Fruit fly (Drosophila melanogaster) whole organism, prepupa: Measurements from ENCODE around the gene CG9922.
A peak's percentile ranks its signal among the peaks of the same experiment; 100 is the strongest.

Source experiments
- Blimp-1 ChIP-seq: fragments of 200-800 bp; sonication (Bioruptor generic); optimal IDR thresholded peaks from 3 replicates; lab custom pipeline; 2017; ENCODE audit warnings: missing biosample characterization, missing genetic modification characterization, mild to moderate bottlenecking, moderate library complexity, missing genetic modification reagents
- CG10631 ChIP-seq: fragments of 200-800 bp; sonication (Bioruptor generic); optimal IDR thresholded peaks from 2 replicates; lab custom pipeline; 2016; ENCODE audit warnings: missing biosample characterization, missing genetic modification characterization
- CG11294 ChIP-seq: fragments of 200-800 bp; sonication (Bioruptor generic); IDR thresholded peaks from 2 replicates; pipeline ENCODE4 v1.3.6; 2022; ENCODE audit warnings: missing biosample characterization, missing genetic modification characterization
- CG11762 ChIP-seq: fragments of 200-800 bp; sonication (Bioruptor generic); optimal IDR thresholded peaks from 3 replicates; lab custom pipeline; 2016; ENCODE audit warnings: missing biosample characterization, missing genetic modification characterization; ENCODE audit not compliant: insufficient read depth
- CG11902 ChIP-seq: fragments of 200-800 bp; sonication (Bioruptor generic); optimal IDR thresholded peaks from 3 replicates; lab custom pipeline; 2016; ENCODE audit warnings: missing biosample characterization, missing genetic modification characterization
- CG15336 ChIP-seq: fragments of 200-800 bp; sonication (Bioruptor generic); IDR thresholded peaks from 2 replicates; pipeline ENCODE4 v1.3.6; 2022; ENCODE audit warnings: missing biosample characterization, missing genetic modification characterization
- CG1621 ChIP-seq: fragments of 200-800 bp; sonication (Bioruptor generic); optimal IDR thresholded peaks from 3 replicates; lab custom pipeline; 2018; ENCODE audit warnings: missing biosample characterization, mild to moderate bottlenecking, missing genetic modification characterization
- CG16779 ChIP-seq: fragments of 200-800 bp; sonication (Bioruptor generic); optimal IDR thresholded peaks from 3 replicates; lab custom pipeline; 2017; ENCODE audit warnings: missing biosample characterization, mild to moderate bottlenecking, missing genetic modification characterization
- CG3032 ChIP-seq: fragments of 200-800 bp; optimal IDR thresholded peaks from 2 replicates; lab custom pipeline; 2019; ENCODE audit warnings: missing biosample characterization, mild to moderate bottlenecking, missing genetic modification characterization, moderate library complexity
- CG31627 ChIP-seq: fragments of 200-800 bp; sonication (Bioruptor generic); optimal IDR thresholded peaks from 3 replicates; lab custom pipeline; 2016; ENCODE audit warnings: missing biosample characterization, missing genetic modification characterization
- CG32006 ChIP-seq: fragments of 200-800 bp; sonication (Bioruptor generic); optimal IDR thresholded peaks from 3 replicates; lab custom pipeline; 2017; ENCODE audit warnings: missing biosample characterization, mild to moderate bottlenecking, missing genetic modification characterization
- CG34406 ChIP-seq: fragments of 200-800 bp; sonication (Bioruptor generic); optimal IDR thresholded peaks from 3 replicates; lab custom pipeline; 2016; ENCODE audit warnings: missing biosample characterization, missing genetic modification characterization
- CG3919 ChIP-seq: fragments of 200-800 bp; sonication (Bioruptor generic); optimal IDR thresholded peaks from 3 replicates; lab custom pipeline; 2016; ENCODE audit warnings: missing biosample characterization, missing genetic modification characterization
- CG6276 ChIP-seq: fragments of 200-800 bp; sonication (Bioruptor generic); optimal IDR thresholded peaks from 2 replicates; lab custom pipeline; 2017; ENCODE audit warnings: missing biosample characterization, mild to moderate bottlenecking, missing genetic modification characterization
- CG6792 ChIP-seq: fragments of 200-800 bp; sonication (Bioruptor generic); optimal IDR thresholded peaks from 3 replicates; lab custom pipeline; 2016; ENCODE audit warnings: missing biosample characterization, missing genetic modification characterization
- CG6854 ChIP-seq: fragments of 200-800 bp; sonication (Bioruptor generic); optimal IDR thresholded peaks from 2 replicates; lab custom pipeline; 2017; ENCODE audit warnings: missing biosample characterization, mild to moderate bottlenecking, missing genetic modification characterization
- CG7368 ChIP-seq: fragments of 200-800 bp; sonication (Bioruptor generic); optimal IDR thresholded peaks from 3 replicates; lab custom pipeline; 2016; ENCODE audit warnings: missing biosample characterization, missing genetic modification characterization
- CG8319 ChIP-seq: fragments of 200-800 bp; sonication (Bioruptor generic); optimal IDR thresholded peaks from 3 replicates; lab custom pipeline; 2016; ENCODE audit warnings: missing biosample characterization, missing genetic modification characterization
- CG9139 ChIP-seq: fragments of 200-800 bp; sonication (Bioruptor generic); optimal IDR thresholded peaks from 3 replicates; lab custom pipeline; 2017; ENCODE audit warnings: missing biosample characterization, mild to moderate bottlenecking, missing genetic modification characterization
- Eip78C ChIP-seq: fragments of 200-800 bp; sonication (Bioruptor generic); peaks from one replicate; lab custom pipeline; 2016; ENCODE audit warnings: missing biosample characterization, missing genetic modification characterization
- Eip93F ChIP-seq: fragments of 200-800 bp; sonication (Bioruptor generic); optimal IDR thresholded peaks from 2 replicates; lab custom pipeline; 2016; ENCODE audit warnings: missing biosample characterization, mild to moderate bottlenecking, missing genetic modification characterization
- Ets21C ChIP-seq: fragments of 200-800 bp; sonication (Bioruptor generic); optimal IDR thresholded peaks from 3 replicates; lab custom pipeline; 2016; ENCODE audit warnings: missing biosample characterization, missing genetic modification characterization
- Ets96B ChIP-seq: fragments of 200-800 bp; optimal IDR thresholded peaks from 2 replicates; lab custom pipeline; 2019; ENCODE audit warnings: missing biosample characterization, mild to moderate bottlenecking, missing genetic modification characterization, moderate library complexity
- Hr38 ChIP-seq: sonication (Bioruptor generic); optimal IDR thresholded peaks from 2 replicates; lab custom pipeline; 2016; ENCODE audit warnings: missing biosample characterization, missing genetic modification characterization
- Hr39 ChIP-seq: fragments of 200-800 bp; sonication (Bioruptor generic); optimal IDR thresholded peaks from 2 replicates; lab custom pipeline; 2016; ENCODE audit warnings: missing biosample characterization, missing genetic modification characterization
- Hr4 ChIP-seq: fragments of 200-800 bp; sonication (Bioruptor generic); optimal IDR thresholded peaks from 3 replicates; lab custom pipeline; 2016; ENCODE audit warnings: missing biosample characterization, missing genetic modification characterization
- Lpt ChIP-seq: fragments of 200-800 bp; sonication (Bioruptor generic); optimal IDR thresholded peaks from 3 replicates; lab custom pipeline; 2016; ENCODE audit warnings: missing biosample characterization, missing genetic modification characterization
- Met ChIP-seq: fragments of 200-800 bp; sonication (Bioruptor generic); optimal IDR thresholded peaks from 3 replicates; lab custom pipeline; 2016; ENCODE audit warnings: missing biosample characterization, missing genetic modification characterization
- OdsH ChIP-seq: fragments of 200-800 bp; sonication (Bioruptor generic); optimal IDR thresholded peaks from 3 replicates; lab custom pipeline; 2016; ENCODE audit warnings: missing biosample characterization, missing genetic modification characterization
- Smox ChIP-seq: fragments of 200-800 bp; sonication (Bioruptor generic); optimal IDR thresholded peaks from 3 replicates; lab custom pipeline; 2016; ENCODE audit warnings: missing biosample characterization, missing genetic modification characterization
- Sox102F ChIP-seq: fragments of 200-800 bp; sonication (Bioruptor generic); optimal IDR thresholded peaks from 2 replicates; lab custom pipeline; 2016; ENCODE audit warnings: missing biosample characterization, mild to moderate bottlenecking, missing genetic modification characterization
- Sox14 ChIP-seq: fragments of 200-800 bp; sonication (Bioruptor generic); optimal IDR thresholded peaks from 3 replicates; lab custom pipeline; 2016; ENCODE audit warnings: missing biosample characterization, missing genetic modification characterization
- Sox15 ChIP-seq: fragments of 200-800 bp; sonication (Bioruptor generic); optimal IDR thresholded peaks from 3 replicates; lab custom pipeline; 2016; ENCODE audit warnings: missing biosample characterization, missing genetic modification characterization
- achi ChIP-seq: fragments of 200-800 bp; sonication (Bioruptor generic); optimal IDR thresholded peaks from 3 replicates; lab custom pipeline; 2016; ENCODE audit warnings: missing biosample characterization, missing genetic modification characterization
- acj6 ChIP-seq: fragments of 200-800 bp; sonication (Bioruptor generic); optimal IDR thresholded peaks from 3 replicates; lab custom pipeline; 2016; ENCODE audit warnings: missing biosample characterization, missing genetic modification characterization
- cyc ChIP-seq: fragments of 200-800 bp; sonication (Bioruptor generic); optimal IDR thresholded peaks from 3 replicates; lab custom pipeline; 2016; ENCODE audit warnings: missing biosample characterization, missing genetic modification characterization
- dac ChIP-seq: fragments of 200-800 bp; sonication (Bioruptor generic); optimal IDR thresholded peaks from 2 replicates; lab custom pipeline; 2017; ENCODE audit warnings: missing biosample characterization, mild to moderate bottlenecking, missing genetic modification characterization
- dsx ChIP-seq: fragments of 200-800 bp; optimal IDR thresholded peaks from 3 replicates; lab custom pipeline; 2019; ENCODE audit warnings: missing biosample characterization, mild to moderate bottlenecking, missing genetic modification characterization, moderate library complexity; ENCODE audit not compliant: poor library complexity, severe bottlenecking
- eg ChIP-seq: fragments of 200-800 bp; sonication (Bioruptor generic); IDR thresholded peaks from 3 replicates; pipeline ENCODE4 v1.3.6; 2022; ENCODE audit warnings: missing biosample characterization, missing genetic modification characterization
- esn ChIP-seq: fragments of 200-800 bp; sonication (Bioruptor generic); optimal IDR thresholded peaks from 2 replicates; lab custom pipeline; 2016; ENCODE audit warnings: missing biosample characterization, mild to moderate bottlenecking, missing genetic modification characterization, moderate library complexity
- fd59A ChIP-seq: fragments of 200-800 bp; sonication (Bioruptor generic); optimal IDR thresholded peaks from 2 replicates; lab custom pipeline; 2017; ENCODE audit warnings: missing biosample characterization, mild to moderate bottlenecking, missing genetic modification characterization, missing genetic modification reagents
- fd85E ChIP-seq: fragments of 200-800 bp; sonication (Bioruptor generic); optimal IDR thresholded peaks from 3 replicates; lab custom pipeline; 2016; ENCODE audit warnings: missing biosample characterization, missing genetic modification characterization
- fkh ChIP-seq: fragments of 200-800 bp; sonication (Bioruptor generic); optimal IDR thresholded peaks from 3 replicates; lab custom pipeline; 2017; ENCODE audit warnings: missing biosample characterization, mild to moderate bottlenecking, missing genetic modification characterization, moderate library complexity
- net ChIP-seq: fragments of 200-800 bp; sonication (Bioruptor generic); optimal IDR thresholded peaks from 3 replicates; lab custom pipeline; 2016; ENCODE audit warnings: missing biosample characterization, missing genetic modification characterization
- salr ChIP-seq, 2 experiments: fragments of 200-800 bp; sonication (Bioruptor generic); optimal IDR thresholded peaks; 3 replicates each; lab custom pipeline; 2016 to 2018; ENCODE audit warnings: missing biosample characterization in 2 of 2, missing genetic modification characterization in 2 of 2, mild to moderate bottlenecking in 1 of 2
- spab ChIP-seq: fragments of 200-800 bp; sonication (Bioruptor generic); optimal IDR thresholded peaks from 2 replicates; lab custom pipeline; 2017; ENCODE audit warnings: missing biosample characterization, mild to moderate bottlenecking, missing genetic modification characterization, missing genetic modification reagents
- topi ChIP-seq: fragments of 200-800 bp; sonication (Bioruptor generic); optimal IDR thresholded peaks from 3 replicates; lab custom pipeline; 2016; ENCODE audit warnings: missing biosample characterization, missing genetic modification characterization
- vri ChIP-seq: fragments of 200-800 bp; sonication (Bioruptor generic); optimal IDR thresholded peaks from 3 replicates; lab custom pipeline; 2016; ENCODE audit warnings: missing biosample characterization, mild to moderate bottlenecking, missing genetic modification characterization

Gene CG9922

DNA sequence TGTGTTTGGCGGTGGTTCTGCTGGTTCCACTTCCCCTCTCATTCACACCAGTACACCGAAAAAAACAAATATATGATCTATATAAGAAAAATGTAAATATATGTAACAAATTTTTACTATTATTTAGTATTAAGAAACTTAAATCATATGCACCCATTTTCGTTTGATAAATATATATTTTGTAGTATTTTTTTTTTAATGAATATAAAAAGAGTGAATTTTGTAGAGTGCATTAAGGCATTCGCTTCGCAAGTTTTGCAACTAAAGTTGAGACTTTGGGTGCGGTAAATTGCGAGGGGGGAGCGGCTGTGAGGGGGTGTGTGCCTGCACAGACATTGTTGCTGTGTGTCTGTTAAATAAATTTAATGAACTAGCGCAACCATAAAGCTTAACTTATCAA, 28.6 kb downstream of the CG9922 start (continued):
- TF ChIP-seq CG34406 (peak; percentile 43), Hr38 (GFP tag; lab: Kevin White, UChicago) (no peak), CG16779 (tag; lab: Kevin White, UChicago) (peak; percentile 82), dac (GFP tag; lab: Kevin White, UChicago) (no peak), Met (GFP tag; lab: Kevin White, UChicago) (no peak), salr (GFP tag; optimal IDR thresholded peaks at IDR 0.05; lab: Kevin White, UChicago) (peak in 1 of 2 experiments; percentile 32), fkh (GFP tag; lab: Kevin White, UChicago) (no peak), OdsH (no peak), CG7368 (GFP tag; lab: Kevin White, UChicago) (peak; percentile 64), Ets21C (GFP tag; lab: Kevin White, UChicago) (no peak), vri (GFP tag; lab: Kevin White, UChicago) (no peak), Sox102F (no peak)

DNA sequence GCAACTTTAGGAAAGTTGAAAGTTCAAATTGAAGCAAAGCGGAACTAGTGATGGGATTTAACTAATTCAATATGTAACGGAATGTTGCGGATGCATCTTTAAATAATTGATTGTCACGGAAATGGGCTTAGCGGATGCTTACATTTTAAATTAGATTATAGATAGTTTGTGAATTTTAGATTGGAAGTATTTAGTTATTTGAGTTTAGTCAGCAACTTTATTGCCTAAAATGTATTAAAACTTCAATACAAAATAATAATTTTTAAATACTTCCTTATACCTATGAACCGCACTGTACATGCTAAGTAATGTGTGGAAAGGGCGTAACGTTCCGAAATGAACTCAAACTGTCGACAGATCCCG, 29.3 kb downstream of the CG9922 start:
- TF ChIP-seq Smox (GFP tag; lab: Kevin White, UChicago), result peak; percentile 82
- TF ChIP-seq fd59A (GFP tag; lab: Kevin White, UChicago), result peak; percentile 84
- TF ChIP-seq acj6 (GFP tag; lab: Kevin White, UChicago), result peak; percentile 82
- no peak for TF ChIP-seq dac (GFP tag; lab: Kevin White, UChicago)
- TF ChIP-seq dsx, result peak; percentile 58
- peak; percentile 82 for TF ChIP-seq spab
- peak; percentile 86 for TF ChIP-seq Ets96B (tag; lab: Kevin White, UChicago)
- peak; percentile 16 for TF ChIP-seq CG7368 (GFP tag; lab: Kevin White, UChicago)
- peak; percentile 21; the same call in 1 of the 2 replicates for TF ChIP-seq CG15336 (GFP tag; lab: Robert Waterston, UW)
- TF ChIP-seq Eip78C (GFP tag; lab: Kevin White, UChicago), result peak; percentile 98
- TF ChIP-seq Hr39 (GFP tag; lab: Kevin White, UChicago), result peak; percentile 76
- TF ChIP-seq Hr4 (GFP tag; lab: Kevin White, UChicago), result peak; percentile 50
- TF ChIP-seq Eip93F (GFP tag; lab: Kevin White, UChicago), result no peak
- peak; percentile 69 for TF ChIP-seq CG11902 (GFP tag; lab: Kevin White, UChicago)
- no peak for TF ChIP-seq eg (GFP tag; lab: Robert Waterston, UW)
- peak; percentile 84 for TF ChIP-seq CG34406
- TF ChIP-seq CG11294 (GFP tag; lab: Robert Waterston, UW), result no peak
- peak; percentile 1 for TF ChIP-seq Blimp-1 (GFP tag; lab: Kevin White, UChicago)
- TF ChIP-seq Hr38 (GFP tag; lab: Kevin White, UChicago), result no peak
- TF ChIP-seq Lpt, result no peak
- TF ChIP-seq CG32006 (GFP tag; lab: Kevin White, UChicago), result peak; percentile 36
- TF ChIP-seq salr (GFP tag; optimal IDR thresholded peaks at IDR 0.05; lab: Kevin White, UChicago), result peak; percentile 6 to 63
- peak; percentile 75 for TF ChIP-seq Sox15 (GFP tag; lab: Kevin White, UChicago)
- TF ChIP-seq Sox102F, result peak; percentile 66
- no peak for TF ChIP-seq CG8319
- peak; percentile 85 for TF ChIP-seq topi (GFP tag; lab: Kevin White, UChicago)
- peak; percentile 56 for TF ChIP-seq CG1621
- no peak for TF ChIP-seq CG6276 (GFP tag; lab: Kevin White, UChicago)
- peak; percentile 78 for TF ChIP-seq CG31627 (GFP tag; lab: Kevin White, UChicago)
- no peak for TF ChIP-seq net (GFP tag; lab: Kevin White, UChicago)
- TF ChIP-seq fd85E (GFP tag; lab: Kevin White, UChicago), result peak; percentile 25
- TF ChIP-seq fkh (GFP tag; lab: Kevin White, UChicago), result no peak
- TF ChIP-seq CG9139, result peak; percentile 52
- peak; percentile 67 for TF ChIP-seq CG11762
- TF ChIP-seq CG10631 (GFP tag; lab: Kevin White, UChicago), result peak; percentile 68
- peak; percentile 55 for TF ChIP-seq Ets21C (GFP tag; lab: Kevin White, UChicago)
- peak; percentile 85 for TF ChIP-seq Met (GFP tag; lab: Kevin White, UChicago)
- peak; percentile 83 for TF ChIP-seq OdsH
- peak; percentile 58 for TF ChIP-seq CG6792 (GFP tag; lab: Kevin White, UChicago)
- TF ChIP-seq cyc, result peak; percentile 57
- TF ChIP-seq Sox14 (GFP tag; lab: Kevin White, UChicago), result peak; percentile 76
- peak; percentile 30 for TF ChIP-seq CG16779 (tag; lab: Kevin White, UChicago)
- peak; percentile 70 for TF ChIP-seq achi (GFP tag; lab: Kevin White, UChicago)
- peak; percentile 76 for TF ChIP-seq CG3919 (GFP tag; lab: Kevin White, UChicago)
- TF ChIP-seq CG6854 (GFP tag; lab: Kevin White, UChicago), result peak; percentile 47
- peak; percentile 76 for TF ChIP-seq esn (GFP tag; lab: Kevin White, UChicago)
- peak; percentile 79 for TF ChIP-seq CG3032
